Worm (Caenorhabditis elegans): ENCODE data around the gene F49E10.4.

ce11 chrX:5868030-5868429 is 7.6 kb upstream of the F49E10.4 start:
- TF ChIP-seq tab-1 (GFP tag; IDR thresholded peaks at IDR 0.05), result no peak
- no peak for TF ChIP-seq T22C8.4 (GFP tag; IDR thresholded peaks at IDR 0.05)
- TF ChIP-seq flt-1 (GFP tag; IDR thresholded peaks at IDR 0.05), result no peak
- TF ChIP-seq ref-1 (GFP tag; conservative IDR thresholded peaks at IDR 0.05), result no peak
- TF ChIP-seq klf-2 (GFP tag; conservative IDR thresholded peaks at IDR 0.05), result no peak
- no peak for TF ChIP-seq ztf-29 (GFP tag; IDR thresholded peaks at IDR 0.05)
- TF ChIP-seq med-1 (GFP tag; optimal IDR thresholded peaks at IDR 0.05; ENCODE audit: insufficient read depth), result no peak
- no peak for TF ChIP-seq cog-1 (tag; optimal IDR thresholded peaks at IDR 0.05)
- TF ChIP-seq ztf-23 (GFP tag; IDR thresholded peaks at IDR 0.05), result no peak
